Worm (Caenorhabditis elegans) whole organism, young adult: ENCODE results near the gene let-767.

Source experiments
- B0035.1 ChIP-seq: sonication (generic microtip); optimal IDR thresholded peaks from 2 replicates; lab custom pipeline; 2016; ENCODE audit warnings: missing genetic modification characterization, mild to moderate bottlenecking, missing compliant biosample characterization, missing genotype, missing genetic modification reagents
- B0261.1 ChIP-seq: sonication (generic microtip); optimal IDR thresholded peaks from 2 replicates; lab custom pipeline; 2016; ENCODE audit warnings: mild to moderate bottlenecking, missing genetic modification characterization, moderate library complexity, missing compliant biosample characterization
- B0336.3 ChIP-seq: fragments of 200-800 bp; sonication (Bioruptor generic); IDR thresholded peaks from 2 replicates; pipeline ENCODE4 v1.3.6; 2022; ENCODE audit warnings: missing genetic modification characterization, missing compliant biosample characterization
- C06A6.2 ChIP-seq: fragments of 200-800 bp; sonication (Bioruptor generic); conservative IDR thresholded peaks from 2 replicates; pipeline ENCODE4 v1.3.6; 2022; ENCODE audit warnings: missing genetic modification characterization, missing compliant biosample characterization
- C17E4.6 ChIP-seq: fragments of 200-800 bp; sonication (Bioruptor generic); IDR thresholded peaks from 2 replicates; pipeline ENCODE4 v1.3.6; 2022; ENCODE audit warnings: missing genetic modification reagents, missing genetic modification characterization, missing compliant biosample characterization
- F10E7.11 ChIP-seq: sonication (generic microtip); optimal IDR thresholded peaks from 2 replicates; lab custom pipeline; 2017; ENCODE audit warnings: mild to moderate bottlenecking, missing genetic modification characterization, moderate library complexity, missing compliant biosample characterization
- F23B12.7 ChIP-seq: sonication (generic microtip); optimal IDR thresholded peaks from 2 replicates; lab custom pipeline; 2017; ENCODE audit warnings: missing genetic modification characterization, mild to moderate bottlenecking, missing compliant biosample characterization, antibody characterized with exemption, moderate library complexity; ENCODE audit not compliant: insufficient read depth
- F39B2.1 ChIP-seq: fragments of 200-800 bp; sonication (Bioruptor generic); IDR thresholded peaks from 2 replicates; pipeline ENCODE4 v1.3.6; 2022; ENCODE audit warnings: missing genetic modification reagents, missing genetic modification characterization, missing compliant biosample characterization
- K11D2.4 ChIP-seq: fragments of 200-800 bp; sonication (Bioruptor generic); IDR thresholded peaks from 2 replicates; pipeline ENCODE4 v1.3.6; 2022; ENCODE audit warnings: missing genetic modification reagents, missing genetic modification characterization, missing compliant biosample characterization
- T26A5.8 ChIP-seq: sonication (generic microtip); optimal IDR thresholded peaks from 2 replicates; lab custom pipeline; 2016; ENCODE audit warnings: missing genetic modification characterization, missing compliant biosample characterization
- Y79H2A.3 ChIP-seq: fragments of 200-800 bp; sonication (Bioruptor generic); conservative IDR thresholded peaks from 2 replicates; pipeline ENCODE4 v1.3.6; 2022; ENCODE audit warnings: missing genetic modification reagents, missing genetic modification characterization, missing compliant biosample characterization
- Y95B8A.8 ChIP-seq: fragments of 200-800 bp; sonication (Bioruptor generic); IDR thresholded peaks from 2 replicates; pipeline ENCODE4 v1.3.6; 2022; ENCODE audit warnings: missing genetic modification reagents, missing genetic modification characterization, missing compliant biosample characterization
- aptf-3 ChIP-seq: fragments of 200-800 bp; sonication (Bioruptor generic); IDR thresholded peaks from 2 replicates; pipeline ENCODE4 v1.3.6; 2022; ENCODE audit warnings: missing genetic modification characterization, missing compliant biosample characterization
- attf-3 ChIP-seq: fragments of 200-800 bp; sonication (Bioruptor generic); conservative IDR thresholded peaks from 2 replicates; pipeline ENCODE4 v1.3.6; 2022; ENCODE audit warnings: missing genetic modification reagents, missing genetic modification characterization, missing compliant biosample characterization
- attf-5 ChIP-seq: fragments of 200-800 bp; sonication (Bioruptor generic); optimal IDR thresholded peaks from 2 replicates; lab custom pipeline; 2018; ENCODE audit warnings: mild to moderate bottlenecking, missing genetic modification characterization, missing compliant biosample characterization
- attf-6 ChIP-seq: fragments of 200-800 bp; sonication (Bioruptor generic); IDR thresholded peaks from 2 replicates; pipeline ENCODE4 v1.3.6; 2022; ENCODE audit warnings: missing genetic modification reagents, missing genetic modification characterization, missing compliant biosample characterization
- bed-1 ChIP-seq: fragments of 200-800 bp; sonication (Bioruptor generic); IDR thresholded peaks from 2 replicates; pipeline ENCODE4 v1.3.6; 2022; ENCODE audit warnings: missing genetic modification reagents, missing genetic modification characterization, missing compliant biosample characterization
- bed-2 ChIP-seq: fragments of 200-800 bp; sonication (Bioruptor generic); IDR thresholded peaks from 2 replicates; pipeline ENCODE4 v1.3.6; 2022; ENCODE audit warnings: missing genetic modification reagents, missing genetic modification characterization, missing compliant biosample characterization
- cebp-2 ChIP-seq: fragments of 200-800 bp; sonication (Bioruptor generic); IDR thresholded peaks from 2 replicates; pipeline ENCODE4 v1.3.6; 2022; ENCODE audit warnings: missing genetic modification characterization, missing compliant biosample characterization
- ceh-27 ChIP-seq: fragments of 200-800 bp; sonication (Bioruptor generic); optimal IDR thresholded peaks from 2 replicates; lab custom pipeline; 2018; ENCODE audit warnings: mild to moderate bottlenecking, missing genetic modification characterization, moderate library complexity, missing compliant biosample characterization
- ceh-58 ChIP-seq: fragments of 200-800 bp; sonication (Bioruptor generic); IDR thresholded peaks from 2 replicates; pipeline ENCODE4 v1.3.6; 2022; ENCODE audit warnings: missing genetic modification characterization, missing compliant biosample characterization
- efl-1 ChIP-seq: fragments of 150-350 bp; optimal IDR thresholded peaks from 2 replicates; lab custom pipeline; 2014; ENCODE audit warnings: missing biosample characterization, missing genetic modification reagents, missing genetic modification characterization
- ekl-4 ChIP-seq: fragments of 200-800 bp; sonication (Bioruptor generic); IDR thresholded peaks from 2 replicates; pipeline ENCODE4 v1.3.6; 2022; ENCODE audit warnings: missing genetic modification reagents, missing genetic modification characterization, missing compliant biosample characterization
- hmg-1.2 ChIP-seq: fragments of 200-800 bp; sonication (Bioruptor generic); IDR thresholded peaks from 2 replicates; pipeline ENCODE4 v1.3.6; 2022; ENCODE audit warnings: missing genetic modification reagents, missing genetic modification characterization, missing compliant biosample characterization
- hmg-20 ChIP-seq: fragments of 200-800 bp; sonication (Bioruptor generic); IDR thresholded peaks from 2 replicates; pipeline ENCODE4 v1.3.6; 2022; ENCODE audit warnings: missing genetic modification reagents, missing genetic modification characterization, missing compliant biosample characterization
- lin-26 ChIP-seq: fragments of 200-800 bp; sonication (Bioruptor generic); IDR thresholded peaks from 2 replicates; pipeline ENCODE4 v1.3.6; 2022; ENCODE audit warnings: missing genetic modification reagents, missing genetic modification characterization, missing compliant biosample characterization
- lin-40 ChIP-seq: sonication (generic microtip); optimal IDR thresholded peaks from 2 replicates; lab custom pipeline; 2016; ENCODE audit warnings: missing genetic modification characterization, mild to moderate bottlenecking, missing compliant biosample characterization, missing genotype, missing genetic modification reagents
- lin-54 ChIP-seq: fragments of 200-800 bp; sonication (Bioruptor generic); optimal IDR thresholded peaks from 2 replicates; lab custom pipeline; 2018; ENCODE audit warnings: mild to moderate bottlenecking, missing genetic modification characterization, missing compliant biosample characterization
- lsl-1 ChIP-seq: fragments of 200-800 bp; sonication (Bioruptor generic); optimal IDR thresholded peaks from 2 replicates; lab custom pipeline; 2018; ENCODE audit warnings: mild to moderate bottlenecking, missing genetic modification characterization, moderate library complexity, missing compliant biosample characterization
- madf-3 ChIP-seq: fragments of 200-800 bp; sonication (Bioruptor generic); IDR thresholded peaks from 2 replicates; pipeline ENCODE4 v1.3.6; 2022; ENCODE audit warnings: missing genetic modification reagents, missing genetic modification characterization, missing compliant biosample characterization
- madf-8 ChIP-seq: fragments of 200-800 bp; sonication (Bioruptor generic); conservative IDR thresholded peaks from 2 replicates; pipeline ENCODE4 v1.3.6; 2022; ENCODE audit warnings: missing genetic modification reagents, missing genetic modification characterization, missing compliant biosample characterization
- mxl-1 ChIP-seq: sonication (generic microtip); optimal IDR thresholded peaks from 2 replicates; lab custom pipeline; 2016; ENCODE audit warnings: missing genetic modification characterization, missing compliant biosample characterization
- nfya-2 ChIP-seq: fragments of 200-800 bp; sonication (Bioruptor generic); IDR thresholded peaks from 2 replicates; pipeline ENCODE4 v1.3.6; 2022; ENCODE audit warnings: missing genetic modification reagents, missing genetic modification characterization, missing compliant biosample characterization
- nfyb-1 ChIP-seq: fragments of 200-800 bp; sonication (Bioruptor generic); IDR thresholded peaks from 2 replicates; pipeline ENCODE4 v1.3.6; 2022; ENCODE audit warnings: missing genetic modification reagents, missing genetic modification characterization, missing compliant biosample characterization
- nhr-120 ChIP-seq: fragments of 200-800 bp; sonication (Bioruptor generic); IDR thresholded peaks from 2 replicates; pipeline ENCODE4 v1.3.6; 2022; ENCODE audit warnings: missing genetic modification characterization, missing compliant biosample characterization
- nhr-80 ChIP-seq: sonication (generic microtip); optimal IDR thresholded peaks from 2 replicates; lab custom pipeline; 2016; ENCODE audit warnings: missing genetic modification characterization, missing compliant biosample characterization
- nhr-90 ChIP-seq: sonication (generic microtip); optimal IDR thresholded peaks from 2 replicates; lab custom pipeline; 2016; ENCODE audit warnings: missing genotype, mild to moderate bottlenecking, missing genetic modification characterization, missing compliant biosample characterization
- pbrm-1 ChIP-seq: fragments of 200-800 bp; sonication (Bioruptor generic); IDR thresholded peaks from 2 replicates; pipeline ENCODE4 v1.3.6; 2022; ENCODE audit warnings: missing genetic modification reagents, missing genetic modification characterization, missing compliant biosample characterization
- pha-4 ChIP-seq: fragments of 150-350 bp; sonication (generic microtip); optimal IDR thresholded peaks from 2 replicates; lab custom pipeline; 2014; ENCODE audit warnings: missing biosample characterization, missing genetic modification reagents, missing genetic modification characterization
- repo-1 ChIP-seq: sonication (generic microtip); optimal IDR thresholded peaks from 2 replicates; lab custom pipeline; 2017; ENCODE audit warnings: mild to moderate bottlenecking, missing genetic modification characterization, missing compliant biosample characterization
- snpc-4 ChIP-seq, 5 experiments: fragments of 150-350 bp in 1 of 5; sonication (generic microtip) in 4 of 5; optimal IDR thresholded peaks; 2 replicates each; lab custom pipeline; 2014 to 2018; ENCODE audit warnings: missing genetic modification characterization in 5 of 5, missing biosample characterization in 3 of 5, antibody characterized with exemption in 2 of 5, mild to moderate bottlenecking in 2 of 5, missing compliant biosample characterization in 2 of 5, missing genotype in 2 of 5, moderate library complexity in 2 of 5, missing genetic modification reagents in 1 of 5
- ztf-28 ChIP-seq: fragments of 200-800 bp; sonication (Bioruptor generic); IDR thresholded peaks from 2 replicates; pipeline ENCODE4 v1.3.6; 2022; ENCODE audit warnings: missing genetic modification reagents, missing genetic modification characterization, missing compliant biosample characterization
- ztf-3 ChIP-seq: fragments of 200-800 bp; sonication (Bioruptor generic); optimal IDR thresholded peaks from 2 replicates; lab custom pipeline; 2018; ENCODE audit warnings: mild to moderate bottlenecking, missing genetic modification characterization, missing compliant biosample characterization

The let-767 gene

ce11 chrIII:6303114-6303647, 36.6 kb downstream of the let-767 start, which contains the start of gene F47D12.9 (continued):
- TF ChIP-seq nhr-80 (tag; lab: Kevin White, UChicago): peak; percentile 61
- TF ChIP-seq ekl-4 (GFP tag; lab: Robert Waterston, UW): peak; percentile 45; the same call in 1 of the 2 replicates
- no peak for TF ChIP-seq repo-1 (tag; lab: Kevin White, UChicago)
- TF ChIP-seq lin-40 (tag; lab: Kevin White, UChicago): peak; percentile 81
- TF ChIP-seq hmg-1.2 (GFP tag; lab: Robert Waterston, UW): peak; percentile 89
- TF ChIP-seq cebp-2: no peak
- TF ChIP-seq bed-1: no peak
- TF ChIP-seq nfyb-1: peak; percentile 48; the same call in 1 of the 2 replicates
- no peak for TF ChIP-seq bed-2 (GFP tag; lab: Robert Waterston, UW)
- no peak for TF ChIP-seq T26A5.8 (tag; lab: Kevin White, UChicago)
- TF ChIP-seq B0336.3 (GFP tag; lab: Robert Waterston, UW): peak; percentile 46; the same call in 1 of the 2 replicates
- TF ChIP-seq Y79H2A.3 (GFP tag; lab: Robert Waterston, UW): no peak
- TF ChIP-seq hmg-20 (GFP tag; lab: Robert Waterston, UW): no peak
- TF ChIP-seq snpc-4 (GFP tag; optimal IDR thresholded peaks at IDR 0.05; lab: Kevin White, UChicago): no peak
- TF ChIP-seq snpc-4 (tag; optimal IDR thresholded peaks at IDR 0.05; lab: Kevin White, UChicago): peak in 2 of 4 experiments; percentile 8 to 39
- TF ChIP-seq C06A6.2 (GFP tag; lab: Robert Waterston, UW): 0 out of 2 replicates have a peak, but pooled peaks have one; percentile 26
- TF ChIP-seq attf-5 (GFP tag; lab: Kevin White, UChicago): peak; percentile 82
- TF ChIP-seq ceh-27: peak; percentile 78
- 0 out of 2 replicates have a peak, but pooled peaks have one; percentile 46 for TF ChIP-seq pbrm-1 (GFP tag; lab: Robert Waterston, UW)
- peak; percentile 47; the same call in 1 of the 2 replicates for TF ChIP-seq K11D2.4 (GFP tag; lab: Robert Waterston, UW)
- peak; percentile 16 for TF ChIP-seq lin-54 (GFP tag; lab: Kevin White, UChicago)

- peak; percentile 76 for TF ChIP-seq nfyb-1
These were observed 38.1 kb downstream of the let-767 start for ce11 chrIII:6301685-6302084.

- TF ChIP-seq lsl-1 (GFP tag; lab: Kevin White, UChicago): no peak
- no peak for TF ChIP-seq nhr-120 (GFP tag; lab: Robert Waterston, UW)
- no peak for TF ChIP-seq attf-6 (GFP tag; lab: Robert Waterston, UW)
- TF ChIP-seq ztf-28: no peak
- no peak for TF ChIP-seq aptf-3 (GFP tag; lab: Robert Waterston, UW)
- TF ChIP-seq nhr-90: no peak
- TF ChIP-seq B0261.1 (tag; lab: Kevin White, UChicago): no peak
- TF ChIP-seq ztf-3 (GFP tag; lab: Kevin White, UChicago): no peak
- TF ChIP-seq ceh-58: no peak
These were observed 39.5 kb downstream of the let-767 start for ce11 chrIII:6300297-6300696.

ce11 chrIII:6298131-6298530, 41.6 kb downstream of the let-767 start, which contains the start of gene F47D12.3:
Gene F47D12.3 (plus strand): TSS chrIII:6298461.
- TF ChIP-seq nfya-2: no peak
- TF ChIP-seq Y95B8A.8 (GFP tag; lab: Robert Waterston, UW): no peak

- TF ChIP-seq pha-4 (tag; lab: Kevin White, UChicago) (no peak), madf-8 (GFP tag; lab: Robert Waterston, UW) (no peak), ekl-4 (GFP tag; lab: Robert Waterston, UW) (no peak), efl-1 (no peak), mxl-1 (tag; lab: Kevin White, UChicago) (no peak), madf-3 (GFP tag; lab: Robert Waterston, UW) (no peak), ceh-58 (no peak), attf-3 (GFP tag; lab: Robert Waterston, UW) (no peak), B0261.1 (tag; lab: Kevin White, UChicago) (no peak), lin-26 (GFP tag; lab: Robert Waterston, UW) (no peak), C17E4.6 (GFP tag; lab: Robert Waterston, UW) (no peak), F39B2.1 (no peak), F23B12.7 (tag; lab: Kevin White, UChicago) (no peak), B0035.1 (tag; lab: Kevin White, UChicago) (no peak), F10E7.11 (tag; lab: Kevin White, UChicago) (no peak)
These were observed 42.2 kb downstream of the let-767 start for ce11 chrIII:6297599-6297998.
